Worm (Caenorhabditis elegans) whole organism, L2 larva: ENCODE results near the gene unc-36.

Experiments
- C34F6.9 ChIP-seq: fragments of 150-350 bp; optimal IDR thresholded peaks from 2 replicates; lab custom pipeline; 2014; ENCODE audit warnings: missing biosample characterization, missing genetic modification characterization
- aly-2 ChIP-seq: fragments of 150-350 bp; optimal IDR thresholded peaks from 2 replicates; lab custom pipeline; 2014; ENCODE audit warnings: missing biosample characterization, missing genetic modification characterization
- ama-1 ChIP-seq: fragments of 150-350 bp; optimal IDR thresholded peaks from 2 replicates; lab custom pipeline; 2018; ENCODE audit warnings: inconsistent platforms
- ceh-82 ChIP-seq: fragments of 150-350 bp; optimal IDR thresholded peaks from 2 replicates; lab custom pipeline; 2014; ENCODE audit warnings: missing biosample characterization, missing genetic modification characterization
- egl-27 ChIP-seq: sonication (generic microtip); optimal IDR thresholded peaks from 3 replicates; lab custom pipeline; 2017; ENCODE audit warnings: missing biosample characterization, missing genetic modification reagents, missing genetic modification characterization
- elt-3 ChIP-seq: sonication (generic microtip); optimal IDR thresholded peaks from 2 replicates; lab custom pipeline; 2017; ENCODE audit warnings: missing biosample characterization, missing genetic modification characterization
- lin-13 ChIP-seq: fragments of 150-350 bp; optimal IDR thresholded peaks from 2 replicates; lab custom pipeline; 2014; ENCODE audit warnings: missing biosample characterization, missing genetic modification reagents, missing genetic modification characterization
- mdl-1 ChIP-seq, 2 experiments: fragments of 150-350 bp in 1 of 2; sonication (generic microtip) in 1 of 2; optimal IDR thresholded peaks; 2 replicates each; lab custom pipeline; 2017; ENCODE audit warnings: missing biosample characterization in 2 of 2, missing genetic modification characterization in 2 of 2
- nhr-6 ChIP-seq: fragments of 150-350 bp; optimal IDR thresholded peaks from 2 replicates; lab custom pipeline; 2014; ENCODE audit warnings: missing biosample characterization, missing genetic modification characterization
- unc-62 ChIP-seq: fragments of 150-350 bp; optimal IDR thresholded peaks from 2 replicates; lab custom pipeline; 2014; ENCODE audit warnings: missing biosample characterization, missing genetic modification reagents, missing genetic modification characterization
- ztf-11 ChIP-seq: sonication (generic microtip); optimal IDR thresholded peaks from 2 replicates; lab custom pipeline; 2017; ENCODE audit warnings: missing biosample characterization, missing genetic modification characterization

DNA sequence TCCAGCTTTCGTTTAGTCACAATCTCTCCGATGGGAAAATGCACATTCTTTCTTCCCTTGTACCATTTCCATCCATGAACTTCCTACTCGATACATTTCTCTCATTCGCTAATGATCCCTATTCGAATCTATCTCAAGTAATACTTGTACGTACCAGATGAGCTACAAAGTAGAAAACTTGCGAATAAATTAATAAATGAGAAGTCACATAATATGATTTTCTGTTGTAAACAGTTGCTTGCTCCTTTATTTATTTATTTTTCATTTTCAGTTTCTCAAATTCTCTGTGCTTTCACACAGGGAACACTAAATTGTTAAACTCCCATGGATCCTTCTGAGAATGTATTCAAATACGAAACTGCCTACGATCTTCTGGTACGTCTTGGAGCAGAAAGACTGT lies 25.2 kb upstream of the unc-36 start, which contains the start of gene rfs-1:
- no peak for TF ChIP-seq ztf-11
- TF ChIP-seq unc-62 (GFP tag; lab: Kevin White, UChicago), result no peak
- TF ChIP-seq lin-13 (GFP tag; lab: Kevin White, UChicago), result no peak
- TF ChIP-seq elt-3 (tag; lab: Kevin White, UChicago), result no peak
- no peak for TF ChIP-seq nhr-6
- no peak for TF ChIP-seq aly-2 (tag; lab: Kevin White, UChicago)
- TF ChIP-seq mdl-1 (tag; optimal IDR thresholded peaks at IDR 0.05; lab: Kevin White, UChicago), result no peak
- no peak for TF ChIP-seq C34F6.9 (tag; lab: Kevin White, UChicago)
- TF ChIP-seq ceh-82 (tag; lab: Kevin White, UChicago), result no peak
- TF ChIP-seq ama-1, result no peak
- TF ChIP-seq egl-27 (tag; lab: Kevin White, UChicago), result no peak
